Worm (Caenorhabditis elegans): Measurements from ENCODE around the gene F22E5.12.
"Not testable (repeated sequence)": the region's sequence is repeated elsewhere in the genome, so short reads cannot be mapped to it uniquely, and the experiment has no call there.

The F22E5.12 gene

ce11 chrII:2684208-2684607 is 37.6 kb upstream of the F22E5.12 start, which contains the start of gene ceh-87:
TSS of gene ceh-87 (minus strand) at chrII:2684308.
- TF ChIP-seq nhr-28 (tag; optimal IDR thresholded peaks at IDR 0.05) = no peak
- no peak for TF ChIP-seq snpc-4 (tag; optimal IDR thresholded peaks at IDR 0.05)
- no peak for TF ChIP-seq flh-1 (GFP tag; optimal IDR thresholded peaks at IDR 0.05)
- no peak for TF ChIP-seq cnd-1 (tag; optimal IDR thresholded peaks at IDR 0.05)
- TF ChIP-seq ztf-11 (tag; optimal IDR thresholded peaks at IDR 0.05) = no peak
- TF ChIP-seq elt-1 (tag; optimal IDR thresholded peaks at IDR 0.05; ENCODE audit: borderline replicate concordance, insufficient read depth) = no peak

- TF ChIP-seq elt-3 (tag; optimal IDR thresholded peaks at IDR 0.05) = no peak
- no peak for TF ChIP-seq mls-2 (tag; optimal IDR thresholded peaks at IDR 0.05)
Observed at ce11 chrII:2681118-2681517, 34.5 kb upstream of the F22E5.12 start, which contains the start of gene F34D6.1. TSS of gene F34D6.1 (minus strand) at chrII:2681218.

ce11 chrII:2677534-2678168 is 31.0 kb upstream of the F22E5.12 start, which contains the start of gene F22E5.17:
TSS of gene F22E5.17 (plus strand) at chrII:2678041.
- TF ChIP-seq unc-62 (GFP tag; optimal IDR thresholded peaks at IDR 0.05) (no peak), zip-8 (tag; optimal IDR thresholded peaks at IDR 0.05) (no peak), snpc-4 (tag; optimal IDR thresholded peaks at IDR 0.05) (no peak), nhr-76 (tag; optimal IDR thresholded peaks at IDR 0.05) (no peak), lin-32 (GFP tag; optimal IDR thresholded peaks at IDR 0.05) (no peak)

- not testable (repeated sequence) for TF ChIP-seq nhr-2 (tag; optimal IDR thresholded peaks at IDR 0.05); drap-1 (GFP tag; optimal IDR thresholded peaks at IDR 0.05); unc-39 (tag; optimal IDR thresholded peaks at IDR 0.05)
Observed at ce11 chrII:2673534-2673933, 26.9 kb upstream of the F22E5.12 start, which contains the start of the genes F22E5.20 and F22E5.1. TSS of gene F22E5.20 (minus strand) at chrII:2673634. TSS of gene F22E5.1 (plus strand) at chrII:2673775.

ce11 chrII:2672320-2672719 is 25.7 kb upstream of the F22E5.12 start, which contains the start of gene sri-57:
TSS of gene sri-57 (minus strand) at chrII:2672420.
- not testable (repeated sequence) for TF ChIP-seq ceh-83 (GFP tag; optimal IDR thresholded peaks at IDR 0.05); ces-1 (GFP tag; optimal IDR thresholded peaks at IDR 0.05); snpc-4 (tag; optimal IDR thresholded peaks at IDR 0.05)

- TF ChIP-seq lin-13 (tag; optimal IDR thresholded peaks at IDR 0.05) = no peak
- no peak for TF ChIP-seq ceh-43 (GFP tag; optimal IDR thresholded peaks at IDR 0.05)
- TF ChIP-seq bed-3 (GFP tag; optimal IDR thresholded peaks at IDR 0.05) = no peak
- no peak for TF ChIP-seq tbx-8 (GFP tag; optimal IDR thresholded peaks at IDR 0.05)
- no peak for TF ChIP-seq nhr-28 (tag; optimal IDR thresholded peaks at IDR 0.05)
- TF ChIP-seq cnd-1 (tag; optimal IDR thresholded peaks at IDR 0.05) = no peak
- TF ChIP-seq mls-2 (tag; optimal IDR thresholded peaks at IDR 0.05) = no peak
- no peak for TF ChIP-seq ham-2 (GFP tag; optimal IDR thresholded peaks at IDR 0.05)
- no peak for TF ChIP-seq sptf-1 (tag; optimal IDR thresholded peaks at IDR 0.05)
- no peak for TF ChIP-seq unc-39 (tag; optimal IDR thresholded peaks at IDR 0.05)
Observed at ce11 chrII:2665606-2666005, 18.9 kb upstream of the F22E5.12 start, which contains the start of gene F22E5.22. TSS of gene F22E5.22 (plus strand) at chrII:2665906.

- not testable (repeated sequence) for TF ChIP-seq nhr-28, nhr-2, M03D4.4 (tag; optimal IDR thresholded peaks at IDR 0.05)
Observed at ce11 chrII:2665081-2665480, 18.4 kb upstream of the F22E5.12 start, which contains the start of gene F22E5.2. TSS of gene F22E5.2 (plus strand) at chrII:2665381.

ce11 chrII:2659364-2659763 is 12.7 kb upstream of the F22E5.12 start, which contains the start of gene gcy-21:
TSS of gene gcy-21 (plus strand) at chrII:2659664.
- no peak for TF ChIP-seq lsy-2 (tag; optimal IDR thresholded peaks at IDR 0.05)
- TF ChIP-seq hlh-1 (tag; optimal IDR thresholded peaks at IDR 0.05) = no peak
- TF ChIP-seq snpc-4 (tag; optimal IDR thresholded peaks at IDR 0.05) = no peak
- no peak for TF ChIP-seq bed-3 (GFP tag; optimal IDR thresholded peaks at IDR 0.05)

All from whole organism, mixed stage, embryonic.